Worm (Caenorhabditis elegans): ENCODE data around the gene ncx-7.

DNA sequence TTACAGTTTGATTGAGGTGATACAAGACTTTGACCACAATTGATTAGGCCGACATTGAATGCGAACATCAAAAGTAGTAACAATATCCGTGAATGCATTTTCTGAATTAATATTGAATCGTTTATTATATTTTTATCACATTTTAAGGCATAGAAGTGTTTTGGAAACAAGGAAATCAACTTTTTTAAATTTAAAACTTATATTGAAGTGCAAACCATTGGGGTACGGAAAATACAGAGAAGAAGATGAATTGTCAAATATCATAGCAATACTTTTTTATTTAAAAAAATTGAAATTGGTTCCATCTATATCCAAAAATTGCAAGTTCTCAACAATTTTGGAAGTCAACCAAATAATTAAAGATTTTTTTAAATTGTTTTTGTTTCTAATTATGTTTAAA lies 23.1 kb upstream of the ncx-7 start, which contains the start of gene T05G5.1:
- no peak for TF ChIP-seq drap-1 (GFP tag; optimal IDR thresholded peaks at IDR 0.05)
- no peak for TF ChIP-seq nhr-237 (tag; optimal IDR thresholded peaks at IDR 0.05)
- TF ChIP-seq elt-1 (tag; optimal IDR thresholded peaks at IDR 0.05; ENCODE audit: borderline replicate concordance, insufficient read depth), result no peak
- no peak for TF ChIP-seq lsy-2 (tag; optimal IDR thresholded peaks at IDR 0.05)
- TF ChIP-seq pha-4 (tag; optimal IDR thresholded peaks at IDR 0.05), result no peak

Measured in whole organism, mixed stage, embryonic.